Fruit fly (Drosophila melanogaster) Kc167 (cell line): ENCODE data around the gene trus.
"Not testable (repeated sequence)": the region's sequence is repeated elsewhere in the genome, so short reads cannot be mapped to it uniquely, and the experiment has no call there.

Experiments used
- Myc ChIP-seq: fragments of >200 bp; optimal IDR thresholded peaks from 2 replicates; lab custom pipeline; 2017; ENCODE audit warnings: missing external identifiers
- Sin3A ChIP-seq: fragments of >200 bp; optimal IDR thresholded peaks from 2 replicates; lab custom pipeline; 2018; ENCODE audit warnings: missing external identifiers
- h ChIP-seq: fragments of >200 bp; optimal IDR thresholded peaks from 3 replicates; lab custom pipeline; 2018; ENCODE audit warnings: missing external identifiers
- insv ChIP-seq: fragments of >200 bp; optimal IDR thresholded peaks from 3 replicates; lab custom pipeline; 2018; ENCODE audit warnings: missing external identifiers
- psq ChIP-seq: fragments of >200 bp; optimal IDR thresholded peaks from 2 replicates; lab custom pipeline; 2017; ENCODE audit warnings: missing external identifiers
- ttk ChIP-seq: sonication (Bioruptor generic); optimal IDR thresholded peaks from 2 replicates; lab custom pipeline; 2017; ENCODE audit warnings: missing external identifiers

trus gene

dm6 chr3R:12450713-12451259 lies 5.6 kb upstream of the trus start:
- TF ChIP-seq Sin3A (lab: Kevin White, UChicago) (no peak), h (no peak), Myc (lab: Kevin White, UChicago) (no peak), psq (lab: Kevin White, UChicago) (no peak), insv (lab: Kevin White, UChicago) (no peak), ttk (lab: Kevin White, UChicago) (no peak)

dm6 chr3R:12451376-12451775 lies 5.0 kb upstream of the trus start:
- TF ChIP-seq Myc (lab: Kevin White, UChicago) (no peak), Sin3A (lab: Kevin White, UChicago) (no peak), ttk (lab: Kevin White, UChicago) (no peak), psq (lab: Kevin White, UChicago) (no peak), insv (lab: Kevin White, UChicago) (no peak), h (no peak)

dm6 chr3R:12451888-12452514 lies 4.4 kb upstream of the trus start, which contains the start of gene CG5509:
Gene CG5509 (plus strand): TSS chr3R:12452464.
- TF ChIP-seq ttk (lab: Kevin White, UChicago): no peak
- no peak for TF ChIP-seq insv (lab: Kevin White, UChicago)
- TF ChIP-seq Myc (lab: Kevin White, UChicago): no peak
- no peak for TF ChIP-seq psq (lab: Kevin White, UChicago)
- TF ChIP-seq Sin3A (lab: Kevin White, UChicago): no peak
- TF ChIP-seq h: no peak

dm6 chr3R:12454492-12454891 lies 1.9 kb upstream of the trus start:
- TF ChIP-seq psq (lab: Kevin White, UChicago) (no peak), ttk (lab: Kevin White, UChicago) (no peak), h (no peak), Myc (lab: Kevin White, UChicago) (no peak), insv (lab: Kevin White, UChicago) (no peak), Sin3A (lab: Kevin White, UChicago) (no peak)

- TF ChIP-seq psq (lab: Kevin White, UChicago) (peak; percentile 69), insv (lab: Kevin White, UChicago) (no peak)
These were observed 3.6 kb downstream of the trus start, which contains the start of the genes CG5961 and Polr3C for dm6 chr3R:12459879-12460522. Gene CG5961 (minus strand): TSS chr3R:12460294. Gene Polr3C (plus strand): TSS chr3R:12460414.

- TF ChIP-seq h; Myc (lab: Kevin White, UChicago); psq (lab: Kevin White, UChicago): not testable (repeated sequence)
These were observed 8.8 kb downstream of the trus start, which contains the start of gene CG5608 for dm6 chr3R:12465198-12465597. Gene CG5608 (minus strand): TSS chr3R:12465298.

dm6 chr3R:12467675-12468074 lies 11.3 kb downstream of the trus start, which contains the start of gene Hsp70Ba:
Gene Hsp70Ba (minus strand): TSS chr3R:12467776.
- not testable (repeated sequence) for TF ChIP-seq Myc, Sin3A, ttk (lab: Kevin White, UChicago)

- TF ChIP-seq ttk (lab: Kevin White, UChicago); h; insv (lab: Kevin White, UChicago): not testable (repeated sequence)
These were observed 45.8 kb downstream of the trus start, which contains the start of gene Hsp70Bbb for dm6 chr3R:12502210-12502609. Gene Hsp70Bbb (plus strand): TSS chr3R:12502510.

dm6 chr3R:12505493-12505892 lies 49.1 kb downstream of the trus start, which contains the start of gene Hsp70Bb:
Gene Hsp70Bb (plus strand): TSS chr3R:12505793.
- TF ChIP-seq Sin3A, psq, ttk (lab: Kevin White, UChicago): not testable (repeated sequence)
